Fruit fly (Drosophila melanogaster) whole organism, prepupa: ENCODE data around the gene CG15571.

ENCODE experiments used
- CG10631 ChIP-seq: fragments of 200-800 bp; sonication (Bioruptor generic); optimal IDR thresholded peaks from 2 replicates; lab custom pipeline; 2016; ENCODE audit warnings: missing biosample characterization, missing genetic modification characterization
- CG3032 ChIP-seq: fragments of 200-800 bp; optimal IDR thresholded peaks from 2 replicates; lab custom pipeline; 2019; ENCODE audit warnings: missing biosample characterization, mild to moderate bottlenecking, missing genetic modification characterization, moderate library complexity
- CG32006 ChIP-seq: fragments of 200-800 bp; sonication (Bioruptor generic); optimal IDR thresholded peaks from 3 replicates; lab custom pipeline; 2017; ENCODE audit warnings: missing biosample characterization, mild to moderate bottlenecking, missing genetic modification characterization
- CG4318 ChIP-seq: fragments of 200-800 bp; sonication (Bioruptor generic); optimal IDR thresholded peaks from 3 replicates; lab custom pipeline; 2017; ENCODE audit warnings: missing biosample characterization, mild to moderate bottlenecking, missing genetic modification characterization
- CG6854 ChIP-seq: fragments of 200-800 bp; sonication (Bioruptor generic); optimal IDR thresholded peaks from 2 replicates; lab custom pipeline; 2017; ENCODE audit warnings: missing biosample characterization, mild to moderate bottlenecking, missing genetic modification characterization
- Eip75B ChIP-seq: fragments of 200-800 bp; sonication (Bioruptor generic); optimal IDR thresholded peaks from 3 replicates; lab custom pipeline; 2016; ENCODE audit warnings: missing biosample characterization, missing genetic modification characterization
- Hr38 ChIP-seq: sonication (Bioruptor generic); optimal IDR thresholded peaks from 2 replicates; lab custom pipeline; 2016; ENCODE audit warnings: missing biosample characterization, missing genetic modification characterization
- Met ChIP-seq: fragments of 200-800 bp; sonication (Bioruptor generic); optimal IDR thresholded peaks from 3 replicates; lab custom pipeline; 2016; ENCODE audit warnings: missing biosample characterization, missing genetic modification characterization
- Sox102F ChIP-seq: fragments of 200-800 bp; sonication (Bioruptor generic); optimal IDR thresholded peaks from 2 replicates; lab custom pipeline; 2016; ENCODE audit warnings: missing biosample characterization, mild to moderate bottlenecking, missing genetic modification characterization
- achi ChIP-seq: fragments of 200-800 bp; sonication (Bioruptor generic); optimal IDR thresholded peaks from 3 replicates; lab custom pipeline; 2016; ENCODE audit warnings: missing biosample characterization, missing genetic modification characterization
- lz ChIP-seq: fragments of 200-800 bp; sonication (Bioruptor generic); optimal IDR thresholded peaks from 3 replicates; lab custom pipeline; 2016; ENCODE audit warnings: missing biosample characterization, missing genetic modification characterization
- svp ChIP-seq: fragments of 200-800 bp; sonication (Bioruptor generic); peaks from one replicate; lab custom pipeline; 2016; ENCODE audit warnings: missing biosample characterization, missing genetic modification characterization

- TF ChIP-seq lz (GFP tag; lab: Kevin White, UChicago) (no peak), Sox102F (GFP tag; lab: Kevin White, UChicago) (no peak), Met (GFP tag; lab: Kevin White, UChicago) (no peak), svp (GFP tag; lab: Kevin White, UChicago) (no peak), CG32006 (no peak), CG3032 (no peak), Eip75B (no peak), CG10631 (GFP tag; lab: Kevin White, UChicago) (no peak), Hr38 (no peak), CG4318 (GFP tag; lab: Kevin White, UChicago) (no peak), CG6854 (no peak), achi (GFP tag; lab: Kevin White, UChicago) (no peak)
These were observed 28.8 kb upstream of the CG15571 start, which contains the start of gene Muc4B for dm6 chrX:4246039-4246438.
